Worm (Caenorhabditis elegans) whole organism, L3 larva: ENCODE data around the gene rpl-33.

Experiments used
- fos-1 ChIP-seq: fragments of 150-350 bp; optimal IDR thresholded peaks from 2 replicates; lab custom pipeline; 2014; ENCODE audit warnings: missing biosample characterization, missing genetic modification characterization
- lin-39 ChIP-seq: fragments of 150-350 bp; optimal IDR thresholded peaks from 2 replicates; lab custom pipeline; 2018; ENCODE audit warnings: missing biosample characterization, missing genetic modification reagents, missing genetic modification characterization

DNA sequence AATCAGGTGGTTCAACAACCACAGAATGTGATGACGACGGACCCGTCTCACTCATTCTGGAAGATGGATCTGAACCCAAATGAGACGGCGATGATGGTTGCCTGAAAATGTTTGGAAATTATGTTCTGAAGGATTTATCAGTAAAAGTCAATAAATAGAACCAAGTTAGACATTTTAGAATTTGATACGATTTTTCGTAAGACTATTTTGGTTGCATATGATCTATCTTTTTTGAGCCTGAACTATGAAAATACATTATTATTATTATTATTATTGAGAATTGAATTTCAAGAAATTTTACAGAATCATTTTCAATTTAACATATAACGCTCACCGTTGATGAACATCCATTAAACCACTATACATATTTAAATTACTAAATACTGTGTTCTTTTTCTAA, 4.6 kb downstream of the rpl-33 start, which contains the start of gene F10E7.9:
- TF ChIP-seq lin-39 (tag; lab: Kevin White, UChicago) (no peak), fos-1 (tag; lab: Kevin White, UChicago) (no peak)
